Fruit fly (Drosophila melanogaster) whole organism, adult: ENCODE measurements around the gene AIF.

Source experiments
- CG12768 ChIP-seq: fragments of 200-800 bp; sonication (Bioruptor generic); optimal IDR thresholded peaks from 2 replicates; lab custom pipeline; 2017; ENCODE audit warnings: missing biosample characterization, missing genetic modification characterization, mild to moderate bottlenecking, moderate library complexity, missing genetic modification reagents
- CG14711 ChIP-seq: fragments of 200-800 bp; sonication (Bioruptor generic); optimal IDR thresholded peaks from 2 replicates; lab custom pipeline; 2018; ENCODE audit warnings: missing biosample characterization, mild to moderate bottlenecking, missing genetic modification characterization, moderate library complexity
- CG1620 ChIP-seq: fragments of 200-800 bp; sonication (Bioruptor generic); optimal IDR thresholded peaks from 2 replicates; lab custom pipeline; 2016; ENCODE audit warnings: missing biosample characterization, missing genetic modification characterization
- CG33017 ChIP-seq: fragments of 200-800 bp; sonication (Bioruptor generic); optimal IDR thresholded peaks from 2 replicates; lab custom pipeline; 2018; ENCODE audit warnings: missing biosample characterization, mild to moderate bottlenecking, missing genetic modification characterization, moderate library complexity
- CG5204 ChIP-seq: fragments of 200-800 bp; sonication (Bioruptor generic); optimal IDR thresholded peaks from 2 replicates; lab custom pipeline; 2016; ENCODE audit warnings: missing biosample characterization, missing genetic modification characterization
- CG7045 ChIP-seq: fragments of 200-800 bp; sonication (Bioruptor generic); optimal IDR thresholded peaks from 2 replicates; lab custom pipeline; 2017; ENCODE audit warnings: missing biosample characterization, mild to moderate bottlenecking, missing genetic modification characterization
- Crg-1 ChIP-seq: fragments of 200-800 bp; sonication (Bioruptor generic); optimal IDR thresholded peaks from 2 replicates; lab custom pipeline; 2016; ENCODE audit warnings: missing biosample characterization, missing genetic modification characterization
- Hr96 ChIP-seq: fragments of 200-800 bp; sonication (Bioruptor generic); optimal IDR thresholded peaks from 2 replicates; lab custom pipeline; 2016; ENCODE audit warnings: missing biosample characterization, missing genetic modification characterization
- Mnt ChIP-seq: fragments of 200-800 bp; sonication (Bioruptor generic); optimal IDR thresholded peaks from 2 replicates; lab custom pipeline; 2016; ENCODE audit warnings: missing biosample characterization, mild to moderate bottlenecking, missing genetic modification characterization
- cic ChIP-seq: fragments of 200-800 bp; sonication (Bioruptor generic); optimal IDR thresholded peaks from 2 replicates; lab custom pipeline; 2017; ENCODE audit warnings: missing biosample characterization, mild to moderate bottlenecking, missing genetic modification characterization, moderate library complexity
- kay ChIP-seq: fragments of 200-800 bp; sonication (Bioruptor generic); peaks from one replicate; lab custom pipeline; 2016; ENCODE audit warnings: missing biosample characterization, missing genetic modification characterization, borderline replicate concordance
- tj ChIP-seq: fragments of 200-800 bp; sonication (Bioruptor generic); optimal IDR thresholded peaks from 3 replicates; lab custom pipeline; 2017; ENCODE audit warnings: missing biosample characterization, mild to moderate bottlenecking, missing genetic modification characterization, moderate library complexity
- toe ChIP-seq: fragments of 200-800 bp; sonication (Bioruptor generic); optimal IDR thresholded peaks from 2 replicates; lab custom pipeline; 2016; ENCODE audit warnings: missing biosample characterization, missing genetic modification characterization

dm6 chr2L:2190684-2191083 is 39.1 kb downstream of the AIF start:
- TF ChIP-seq CG33017 (tag; lab: Kevin White, UChicago) = no peak
- TF ChIP-seq kay (GFP tag; lab: Kevin White, UChicago) = no peak
- no peak for TF ChIP-seq CG7045
- no peak for TF ChIP-seq toe (GFP tag; lab: Kevin White, UChicago)
- TF ChIP-seq Hr96 (GFP tag; lab: Kevin White, UChicago) = no peak
- no peak for TF ChIP-seq Mnt (GFP tag; lab: Kevin White, UChicago)
- TF ChIP-seq CG12768 (GFP tag; lab: Kevin White, UChicago) = no peak
- no peak for TF ChIP-seq CG1620 (GFP tag; lab: Kevin White, UChicago)
- no peak for TF ChIP-seq CG14711
- TF ChIP-seq CG5204 (GFP tag; lab: Kevin White, UChicago) = no peak
- TF ChIP-seq Crg-1 = no peak
- TF ChIP-seq tj (GFP tag; lab: Kevin White, UChicago) = no peak
- no peak for TF ChIP-seq cic (GFP tag; lab: Kevin White, UChicago)
